Worm (Caenorhabditis elegans): ENCODE data around the gene W02A2.5.

The W02A2.5 gene

DNA sequence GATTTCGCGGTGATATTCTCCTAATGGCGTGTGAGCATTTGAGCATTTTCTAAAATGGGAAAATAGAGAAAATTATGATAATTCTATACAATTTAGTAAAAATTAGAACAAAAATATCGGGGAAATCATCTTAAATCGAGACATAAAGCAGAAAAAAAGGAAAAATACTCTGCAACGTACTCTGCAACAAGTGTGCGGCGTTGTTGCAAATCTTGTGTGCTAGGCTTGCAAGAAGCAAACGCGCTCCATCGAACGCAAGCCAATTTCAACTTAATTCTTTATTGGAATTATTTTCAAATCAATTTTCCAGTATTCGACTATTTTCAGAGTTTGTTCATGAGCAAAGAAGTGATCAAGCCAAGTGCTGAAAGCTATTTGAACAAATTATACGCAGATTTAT is 43.4 kb downstream of the W02A2.5 start, which contains the start of the genes Y62E10A.20, Y62E10A.23 and mdt-9 (continued):
- TF ChIP-seq nhr-77 (tag; optimal IDR thresholded peaks at IDR 0.05) (peak; percentile 41), nhr-12 (tag; optimal IDR thresholded peaks at IDR 0.05) (no peak), grh-1 (GFP tag; IDR thresholded peaks at IDR 0.05) (0 out of 2 replicates have a peak, but pooled peaks have one; percentile 32), tbx-2 (tag; optimal IDR thresholded peaks at IDR 0.05) (peak; percentile 75), vab-15 (tag; optimal IDR thresholded peaks at IDR 0.05) (peak; percentile 69), blmp-1 (tag; optimal IDR thresholded peaks at IDR 0.05) (peak; percentile 75), nhr-11 (tag; optimal IDR thresholded peaks at IDR 0.05) (no peak), elt-3 (tag; optimal IDR thresholded peaks at IDR 0.05) (peak in 2 of 6 experiments; percentile 39 to 61), lin-35 (GFP tag; optimal IDR thresholded peaks at IDR 0.05) (peak; percentile 78 to 87), lin-39 (tag; optimal IDR thresholded peaks at IDR 0.05) (peak; percentile 58), lsy-2 (tag; optimal IDR thresholded peaks at IDR 0.05) (peak; percentile 81 to 91), ces-1 (GFP tag; optimal IDR thresholded peaks at IDR 0.05) (no peak), dsc-1 (tag; optimal IDR thresholded peaks at IDR 0.05) (peak; percentile 78), ceh-8 (GFP tag; optimal IDR thresholded peaks at IDR 0.05) (no peak), nhr-85 (tag) (peak; percentile 78), ceh-90 (tag; optimal IDR thresholded peaks at IDR 0.05) (no peak), mep-1 (tag; optimal IDR thresholded peaks at IDR 0.05) (peak; percentile 67), isw-1 (GFP tag; IDR thresholded peaks at IDR 0.05) (peak; percentile 59), pag-3 (tag; optimal IDR thresholded peaks at IDR 0.05; ENCODE audit: borderline replicate concordance, insufficient read depth) (no peak), aly-2 (tag; optimal IDR thresholded peaks at IDR 0.05) (peak; percentile 42), efl-1 (optimal IDR thresholded peaks at IDR 0.05) (peak; percentile 75 to 76), efl-1 (GFP tag; optimal IDR thresholded peaks at IDR 0.05 in 1 of 2) (peak; percentile 70 to 97), unc-86 (tag; optimal IDR thresholded peaks at IDR 0.05) (peak; percentile 69), nhr-71 (tag; optimal IDR thresholded peaks at IDR 0.05) (peak; percentile 84), ama-1 (optimal IDR thresholded peaks at IDR 0.05) (no peak)

DNA sequence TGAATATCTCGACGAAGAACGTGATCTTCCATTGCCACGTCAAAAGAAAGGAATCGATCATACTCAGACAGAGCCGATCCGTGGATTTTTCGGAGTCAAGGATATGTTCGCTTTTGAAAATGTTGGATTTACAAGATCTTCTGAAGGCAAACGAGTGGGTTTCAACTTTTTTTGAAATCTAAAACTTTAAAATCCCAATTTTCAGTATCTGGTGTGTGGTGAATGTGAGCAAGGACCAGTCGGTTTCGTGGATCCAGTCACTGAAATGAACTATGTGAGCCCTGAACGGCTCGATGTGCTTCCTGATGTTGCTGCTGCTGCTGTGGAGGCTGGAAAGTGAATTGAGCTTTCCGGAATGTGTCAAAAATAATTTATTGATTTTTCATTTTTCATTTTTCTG is 44.2 kb downstream of the W02A2.5 start, which contains the start of gene lsm-3:
lsm-3 (plus strand) TSS at position 301 of the 400 bp plus-strand sequence.
- TF ChIP-seq unc-98 (GFP tag; IDR thresholded peaks at IDR 0.05) = no peak
- no peak for TF ChIP-seq hlh-4 (tag; optimal IDR thresholded peaks at IDR 0.05)
- no peak for TF ChIP-seq C16A3.4 (tag; optimal IDR thresholded peaks at IDR 0.05)
- TF ChIP-seq jun-1 (tag; optimal IDR thresholded peaks at IDR 0.05) = no peak
- no peak for TF ChIP-seq F16B12.6 (tag; optimal IDR thresholded peaks at IDR 0.05)
- no peak for TF ChIP-seq xbp-1 (tag; optimal IDR thresholded peaks at IDR 0.05)
- TF ChIP-seq grh-1 (GFP tag; IDR thresholded peaks at IDR 0.05) = no peak
- no peak for TF ChIP-seq dsc-1 (tag; optimal IDR thresholded peaks at IDR 0.05)
- no peak for TF ChIP-seq pqm-1 (tag; optimal IDR thresholded peaks at IDR 0.05)

DNA sequence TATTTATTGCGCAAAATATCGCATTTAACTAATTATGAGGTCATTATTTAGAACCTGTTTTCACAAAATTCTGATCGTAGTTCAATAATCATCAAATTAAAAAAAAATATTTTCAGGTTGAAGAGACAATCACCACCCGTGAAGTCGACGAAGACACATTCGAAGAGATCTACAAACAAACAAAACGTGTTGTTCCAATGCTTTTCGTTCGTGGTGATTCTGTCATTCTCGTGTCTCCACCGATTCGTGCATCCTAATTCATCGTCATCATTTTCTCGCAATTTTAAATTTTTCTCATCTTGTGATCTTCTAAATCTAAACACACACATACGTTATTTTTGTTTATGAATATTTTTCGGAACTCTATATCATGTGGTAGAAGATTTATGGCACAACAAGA is 46.1 kb downstream of the W02A2.5 start:
- TF ChIP-seq aly-2 (tag; optimal IDR thresholded peaks at IDR 0.05) = peak; percentile 47
- TF ChIP-seq C16A3.4 (tag; optimal IDR thresholded peaks at IDR 0.05) = no peak
- peak; percentile 17 for TF ChIP-seq snu-23 (GFP tag; optimal IDR thresholded peaks at IDR 0.05)
- TF ChIP-seq nhr-11 (tag; optimal IDR thresholded peaks at IDR 0.05) = no peak
- TF ChIP-seq nhr-20 (tag; optimal IDR thresholded peaks at IDR 0.05) = peak; percentile 3
- TF ChIP-seq nhr-85 (tag) = peak; percentile 65
- no peak for TF ChIP-seq snpc-4 (tag; optimal IDR thresholded peaks at IDR 0.05)
- peak; percentile 16 for TF ChIP-seq nhr-47 (tag; optimal IDR thresholded peaks at IDR 0.05)
- TF ChIP-seq tbx-2 (tag; optimal IDR thresholded peaks at IDR 0.05) = peak; percentile 12
- no peak for TF ChIP-seq dsc-1 (tag; optimal IDR thresholded peaks at IDR 0.05)
- TF ChIP-seq nhr-90 (tag; optimal IDR thresholded peaks at IDR 0.05; ENCODE audit: poor library complexity) = peak; percentile 30
- peak; percentile 42 for TF ChIP-seq nhr-71 (tag; optimal IDR thresholded peaks at IDR 0.05)
- TF ChIP-seq hlh-17 (GFP tag; optimal IDR thresholded peaks at IDR 0.05; ENCODE audit: borderline replicate concordance) = no peak
- no peak for TF ChIP-seq F16B12.6 (tag; optimal IDR thresholded peaks at IDR 0.05)
- TF ChIP-seq rnt-1 (tag; optimal IDR thresholded peaks at IDR 0.05) = no peak
- TF ChIP-seq unc-62 (GFP tag; optimal IDR thresholded peaks at IDR 0.05) = no peak
